Fruit fly (Drosophila melanogaster) whole organism, embryonic: Measurements from ENCODE around the gene Osi2.

Experiments used
- B-H2 ChIP-seq: fragments of 200-800 bp; sonication (Bioruptor generic); optimal IDR thresholded peaks from 2 replicates; lab custom pipeline; 2018; ENCODE audit warnings: missing biosample characterization, mild to moderate bottlenecking, missing genetic modification characterization
- Blimp-1 ChIP-seq: fragments of 200-800 bp; sonication (Bioruptor generic); optimal IDR thresholded peaks from 3 replicates; lab custom pipeline; 2018; ENCODE audit warnings: missing biosample characterization, missing genetic modification characterization, mild to moderate bottlenecking, moderate library complexity, missing genetic modification reagents
- CG10959 ChIP-seq: fragments of 200-800 bp; sonication (Bioruptor generic); IDR thresholded peaks from 2 replicates; pipeline ENCODE4 v1.3.6; 2022; ENCODE audit warnings: missing biosample characterization, missing genetic modification characterization
- CG11504 ChIP-seq: fragments of 200-800 bp; sonication (Bioruptor generic); optimal IDR thresholded peaks from 3 replicates; lab custom pipeline; 2019; ENCODE audit warnings: missing biosample characterization, mild to moderate bottlenecking, missing genetic modification characterization, moderate library complexity
- CG12659 ChIP-seq: fragments of 200-800 bp; sonication (Bioruptor generic); optimal IDR thresholded peaks from 3 replicates; lab custom pipeline; 2017; ENCODE audit warnings: mild to moderate bottlenecking, missing biosample characterization, missing genetic modification reagents, missing genetic modification characterization
- CG15011 ChIP-seq: fragments of 200-800 bp; sonication (Bioruptor generic); optimal IDR thresholded peaks from 3 replicates; lab custom pipeline; 2018; ENCODE audit warnings: missing biosample characterization, mild to moderate bottlenecking, missing genetic modification characterization
- CG17385 ChIP-seq: fragments of 200-800 bp; sonication (Bioruptor generic); optimal IDR thresholded peaks from 3 replicates; lab custom pipeline; 2018; ENCODE audit warnings: missing biosample characterization, mild to moderate bottlenecking, missing genetic modification characterization
- CG18619 ChIP-seq: fragments of 200-800 bp; sonication (Bioruptor generic); optimal IDR thresholded peaks from 3 replicates; lab custom pipeline; 2017; ENCODE audit warnings: missing biosample characterization, mild to moderate bottlenecking, missing genetic modification characterization
- CG2889 ChIP-seq: fragments of 200-800 bp; sonication (Bioruptor generic); IDR thresholded peaks from 3 replicates; pipeline ENCODE4 v1.3.6; 2022; ENCODE audit warnings: missing biosample characterization, missing genetic modification characterization
- CG30020 ChIP-seq: fragments of 200-800 bp; optimal IDR thresholded peaks from 2 replicates; lab custom pipeline; 2019; ENCODE audit warnings: missing biosample characterization, mild to moderate bottlenecking, missing genetic modification characterization, moderate library complexity
- CG31224 ChIP-seq: fragments of 200-800 bp; sonication (Bioruptor generic); IDR thresholded peaks from 2 replicates; pipeline ENCODE4 v1.3.6; 2022; ENCODE audit warnings: missing biosample characterization, missing genetic modification characterization
- CG33213 ChIP-seq: fragments of 200-800 bp; sonication (Bioruptor generic); optimal IDR thresholded peaks from 3 replicates; lab custom pipeline; 2016; ENCODE audit warnings: missing biosample characterization, missing genetic modification characterization
- CG3726 ChIP-seq: fragments of 200-800 bp; sonication (Bioruptor generic); IDR thresholded peaks from 3 replicates; pipeline ENCODE4, ENCODE4 v1.3.6; 2022; ENCODE audit warnings: missing biosample characterization, missing genetic modification characterization
- CG3995 ChIP-seq: fragments of 200-800 bp; sonication (Bioruptor generic); optimal IDR thresholded peaks from 3 replicates; lab custom pipeline; 2016; ENCODE audit warnings: missing biosample characterization, missing genetic modification characterization
- CG43689 ChIP-seq: fragments of 200-800 bp; sonication (Bioruptor generic); IDR thresholded peaks from 2 replicates; pipeline ENCODE4 v1.3.6; 2022; ENCODE audit warnings: missing biosample characterization, missing genetic modification characterization
- CG4404 ChIP-seq: fragments of 200-800 bp; sonication (Bioruptor generic); IDR thresholded peaks from 2 replicates; pipeline ENCODE4 v1.3.6; 2022; ENCODE audit warnings: missing biosample characterization, missing genetic modification characterization
- CG4820 ChIP-seq: fragments of 200-800 bp; sonication (Bioruptor generic); optimal IDR thresholded peaks from 3 replicates; lab custom pipeline; 2016; ENCODE audit warnings: missing biosample characterization, missing genetic modification characterization
- CG7372 ChIP-seq: fragments of 200-800 bp; sonication (Bioruptor generic); IDR thresholded peaks from 2 replicates; pipeline ENCODE4 v1.3.6; 2022; ENCODE audit warnings: missing biosample characterization, missing genetic modification characterization
- CG7963 ChIP-seq: fragments of 200-800 bp; sonication (Bioruptor generic); IDR thresholded peaks from 3 replicates; pipeline ENCODE4 v1.3.6; 2022; ENCODE audit warnings: missing biosample characterization, missing genetic modification characterization; ENCODE audit not compliant: partially characterized antibody
- CG8359 ChIP-seq: fragments of 200-800 bp; sonication (Bioruptor generic); optimal IDR thresholded peaks from 2 replicates; lab custom pipeline; 2017; ENCODE audit warnings: missing biosample characterization, mild to moderate bottlenecking, missing genetic modification characterization, borderline replicate concordance
- CG8924 ChIP-seq: fragments of 200-800 bp; optimal IDR thresholded peaks from 3 replicates; lab custom pipeline; 2019; ENCODE audit warnings: missing biosample characterization, mild to moderate bottlenecking, missing genetic modification characterization, moderate library complexity
- CG9932 ChIP-seq: fragments of 200-800 bp; sonication (Bioruptor generic); IDR thresholded peaks from 2 replicates; pipeline ENCODE4 v1.3.6; 2022; ENCODE audit warnings: missing biosample characterization, missing genetic modification characterization
- Doc2 ChIP-seq: fragments of 200-800 bp; sonication (Bioruptor generic); IDR thresholded peaks from 2 replicates; pipeline ENCODE4 v1.3.6; 2022; ENCODE audit warnings: missing biosample characterization, missing genetic modification characterization
- Hand ChIP-seq: fragments of 200-800 bp; sonication (Bioruptor generic); optimal IDR thresholded peaks from 2 replicates; lab custom pipeline; 2017; ENCODE audit warnings: mild to moderate bottlenecking, missing biosample characterization, missing genetic modification reagents, missing genetic modification characterization
- Hsf ChIP-seq: fragments of 200-800 bp; sonication (Bioruptor generic); optimal IDR thresholded peaks from 3 replicates; lab custom pipeline; 2016; ENCODE audit warnings: missing biosample characterization, missing genetic modification characterization
- Neu2 ChIP-seq: fragments of 200-800 bp; sonication (Bioruptor generic); optimal IDR thresholded peaks from 3 replicates; lab custom pipeline; 2016; ENCODE audit warnings: missing biosample characterization, missing genetic modification characterization, borderline replicate concordance
- Nf-YC ChIP-seq: fragments of 200-800 bp; optimal IDR thresholded peaks from 3 replicates; lab custom pipeline; 2019; ENCODE audit warnings: missing biosample characterization, mild to moderate bottlenecking, missing genetic modification characterization, moderate library complexity
- Poxn ChIP-seq: fragments of 200-800 bp; sonication (Bioruptor generic); IDR thresholded peaks from 2 replicates; pipeline ENCODE4 v1.3.6; 2022; ENCODE audit warnings: missing biosample characterization, missing genetic modification characterization
- Ravus ChIP-seq: fragments of 200-800 bp; sonication (Bioruptor generic); IDR thresholded peaks from 2 replicates; pipeline ENCODE4 v1.3.6; 2022; ENCODE audit warnings: missing biosample characterization, missing genetic modification characterization
- Sox100B ChIP-seq: fragments of 200-800 bp; sonication (Bioruptor generic); optimal IDR thresholded peaks from 3 replicates; lab custom pipeline; 2018; ENCODE audit warnings: missing biosample characterization, mild to moderate bottlenecking, missing genetic modification characterization
- Tbp ChIP-seq: fragments of >200 bp; optimal IDR thresholded peaks from 2 replicates; lab custom pipeline; 2018; ENCODE audit warnings: missing biosample characterization, missing genetic modification characterization
- Vsx1 ChIP-seq: fragments of 200-800 bp; sonication (Bioruptor generic); optimal IDR thresholded peaks from 2 replicates; lab custom pipeline; 2017; ENCODE audit warnings: missing biosample characterization, mild to moderate bottlenecking, missing genetic modification characterization, missing genetic modification reagents
- az2 ChIP-seq: fragments of 200-800 bp; sonication (Bioruptor generic); optimal IDR thresholded peaks from 3 replicates; lab custom pipeline; 2016; ENCODE audit warnings: missing biosample characterization, missing genetic modification characterization
- bsh ChIP-seq, 2 experiments: fragments of 200-800 bp; sonication (Bioruptor generic); optimal IDR thresholded peaks; 2 replicates each; lab custom pipeline; 2017 to 2018; ENCODE audit warnings: mild to moderate bottlenecking in 2 of 2, missing biosample characterization in 2 of 2, missing genetic modification characterization in 2 of 2, moderate library complexity in 1 of 2
- eyg ChIP-seq: fragments of 200-800 bp; sonication (Bioruptor generic); optimal IDR thresholded peaks from 3 replicates; lab custom pipeline; 2016; ENCODE audit warnings: missing biosample characterization, missing genetic modification characterization
- ftz-f1 ChIP-seq: fragments of 200-800 bp; sonication (Bioruptor generic); optimal IDR thresholded peaks from 2 replicates; lab custom pipeline; 2016; ENCODE audit warnings: missing biosample characterization, missing genetic modification characterization
- gsb ChIP-seq: fragments of 200-800 bp; sonication (Bioruptor generic); IDR thresholded peaks from 2 replicates; pipeline ENCODE4 v1.3.6; 2022; ENCODE audit warnings: missing biosample characterization, missing genetic modification characterization
- h ChIP-seq: fragments of >200 bp; optimal IDR thresholded peaks from 2 replicates; lab custom pipeline; 2017
- lola ChIP-seq, 3 experiments: fragments of >200 bp in 2 of 3; fragments of 200-800 bp in 1 of 3; sonication (Bioruptor generic) in 1 of 3; optimal IDR thresholded peaks; 2 replicates each; lab custom pipeline; 2017 to 2019; ENCODE audit warnings: missing biosample characterization in 3 of 3, missing genetic modification characterization in 3 of 3, mild to moderate bottlenecking in 1 of 3, moderate library complexity in 1 of 3
- maf-S ChIP-seq: fragments of 200-800 bp; sonication (Bioruptor generic); optimal IDR thresholded peaks from 2 replicates; lab custom pipeline; 2016; ENCODE audit warnings: missing biosample characterization, missing genetic modification characterization
- pnt ChIP-seq: fragments of 200-800 bp; sonication (Bioruptor generic); optimal IDR thresholded peaks from 3 replicates; lab custom pipeline; 2016; ENCODE audit warnings: missing biosample characterization, missing genetic modification characterization
- repo ChIP-seq: fragments of 200-800 bp; sonication (Bioruptor generic); optimal IDR thresholded peaks from 2 replicates; lab custom pipeline; 2016; ENCODE audit warnings: missing biosample characterization, missing genetic modification characterization
- sc ChIP-seq, 3 experiments: fragments of >200 bp in 2 of 3; fragments of 200-800 bp in 1 of 3; sonication (Bioruptor generic) in 1 of 3; optimal IDR thresholded peaks; 2 replicates in 2 of 3; 3 replicates in 1 of 3; lab custom pipeline; 2017; ENCODE audit warnings: mild to moderate bottlenecking in 1 of 3, missing biosample characterization in 1 of 3, missing genetic modification characterization in 1 of 3, missing genetic modification reagents in 1 of 3
- scrt ChIP-seq: fragments of 200-800 bp; sonication (Bioruptor generic); optimal IDR thresholded peaks from 2 replicates; lab custom pipeline; 2018; ENCODE audit warnings: missing biosample characterization, mild to moderate bottlenecking, missing genetic modification characterization, moderate library complexity
- sd ChIP-seq: fragments of 200-800 bp; sonication (Bioruptor generic); optimal IDR thresholded peaks from 3 replicates; lab custom pipeline; 2018; ENCODE audit warnings: missing biosample characterization, mild to moderate bottlenecking, missing genetic modification characterization, moderate library complexity
- sens ChIP-seq: fragments of 200-800 bp; sonication (Bioruptor generic); peaks from one replicate; lab custom pipeline; 2016; ENCODE audit warnings: missing biosample characterization, missing genetic modification characterization
- sim ChIP-seq: fragments of 200-800 bp; sonication (Bioruptor generic); IDR thresholded peaks from 2 replicates; pipeline ENCODE4 v1.3.6; 2022; ENCODE audit warnings: missing biosample characterization, missing genetic modification characterization
- sima ChIP-seq: fragments of 200-800 bp; sonication (Bioruptor generic); optimal IDR thresholded peaks from 2 replicates; lab custom pipeline; 2016; ENCODE audit warnings: missing biosample characterization, missing genetic modification characterization
- trem ChIP-seq: fragments of 200-800 bp; optimal IDR thresholded peaks from 3 replicates; lab custom pipeline; 2019; ENCODE audit warnings: missing biosample characterization, mild to moderate bottlenecking, missing genetic modification characterization, moderate library complexity
- vnd ChIP-seq: fragments of 200-800 bp; sonication (Bioruptor generic); IDR thresholded peaks from 3 replicates; pipeline ENCODE4 v1.3.6; 2022; ENCODE audit warnings: missing biosample characterization, missing genetic modification characterization; ENCODE audit not compliant: partially characterized antibody
- wdn ChIP-seq: fragments of 200-800 bp; sonication (Bioruptor generic); IDR thresholded peaks from 2 replicates; pipeline ENCODE4 v1.3.6; 2022; ENCODE audit warnings: missing biosample characterization, missing genetic modification characterization
- yki ChIP-seq: fragments of >200 bp; optimal IDR thresholded peaks from 3 replicates; lab custom pipeline; 2018

The Osi2 gene

DNA sequence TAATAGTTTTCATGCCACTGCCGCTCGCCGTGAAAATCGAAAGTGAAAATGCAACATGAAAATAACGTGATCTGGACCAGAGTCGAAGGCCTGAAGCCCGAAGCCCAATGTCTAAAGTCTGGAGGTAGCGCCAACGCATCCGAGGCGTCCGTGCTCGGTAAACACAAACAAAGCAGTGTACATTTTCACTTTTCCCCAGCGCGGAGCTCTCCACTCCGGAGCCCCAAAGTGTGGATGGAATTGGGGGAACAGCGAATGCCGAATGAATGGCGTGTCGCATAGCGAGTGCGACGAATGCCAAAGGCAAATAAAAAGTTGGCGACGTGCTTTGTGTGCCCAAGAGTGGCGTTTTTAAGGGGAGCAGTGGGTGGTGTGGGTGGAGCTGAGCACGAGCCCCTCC lies 6.2 kb upstream of the Osi2 start (continued):
- TF ChIP-seq bsh (GFP tag; optimal IDR thresholded peaks at IDR 0.05; lab: Kevin White, UChicago) (peak in 1 of 2 experiments; percentile 28), h (lab: Kevin White, UChicago) (no peak), yki (lab: Kevin White, UChicago) (no peak), CG15011 (no peak), wdn (GFP tag; lab: Robert Waterston, UW) (no peak), sim (no peak), CG43689 (GFP tag; lab: Robert Waterston, UW) (no peak), Poxn (GFP tag; lab: Robert Waterston, UW) (no peak), sc (optimal IDR thresholded peaks at IDR 0.05; lab: Kevin White, UChicago) (no peak), sc (GFP tag; optimal IDR thresholded peaks at IDR 0.05; lab: Kevin White, UChicago) (no peak), Hand (no peak), Neu2 (GFP tag; lab: Kevin White, UChicago) (no peak), trem (tag; lab: Kevin White, UChicago) (no peak), CG17385 (GFP tag; lab: Kevin White, UChicago) (no peak), CG8924 (no peak), Nf-YC (tag; lab: Kevin White, UChicago) (no peak), eyg (GFP tag; lab: Kevin White, UChicago) (no peak), B-H2 (no peak), CG10959 (GFP tag; lab: Robert Waterston, UW) (no peak), CG4404 (no peak), CG11504 (tag; lab: Kevin White, UChicago) (no peak), Sox100B (GFP tag; lab: Kevin White, UChicago) (no peak), repo (no peak), CG18619 (GFP tag; lab: Kevin White, UChicago) (no peak), Blimp-1 (GFP tag; lab: Kevin White, UChicago) (peak; percentile 96), Tbp (GFP tag; lab: Kevin White, UChicago) (no peak), ftz-f1 (GFP tag; lab: Kevin White, UChicago) (no peak), sima (GFP tag; lab: Kevin White, UChicago) (no peak), sens (peak; percentile 46), CG3995 (GFP tag; lab: Kevin White, UChicago) (no peak), vnd (no peak), CG31224 (GFP tag; lab: Robert Waterston, UW) (no peak), Doc2 (GFP tag; lab: Robert Waterston, UW) (no peak), scrt (no peak), Vsx1 (GFP tag; lab: Kevin White, UChicago) (no peak), CG9932 (no peak), CG8359 (peak; percentile 19), maf-S (GFP tag; lab: Kevin White, UChicago) (no peak), CG7963 (GFP tag; lab: Robert Waterston, UW) (no peak), CG7372 (GFP tag; lab: Robert Waterston, UW) (no peak), Hsf (no peak), lola (GFP tag; optimal IDR thresholded peaks at IDR 0.05; lab: Kevin White, UChicago) (no peak), CG33213 (GFP tag; lab: Kevin White, UChicago) (no peak), CG3726 (no peak), CG4820 (GFP tag; lab: Kevin White, UChicago) (no peak), CG30020 (no peak), CG2889 (GFP tag; lab: Robert Waterston, UW) (0 out of 3 replicates have a peak, but pooled peaks have one; percentile 22), gsb (GFP tag; lab: Robert Waterston, UW) (no peak), sd (tag; lab: Kevin White, UChicago) (peak; percentile 49), Ravus (GFP tag; lab: Robert Waterston, UW) (no peak), CG12659 (GFP tag; lab: Kevin White, UChicago) (no peak), pnt (GFP tag; lab: Kevin White, UChicago) (no peak), az2 (no peak)
